Fruit fly (Drosophila melanogaster) whole organism, prepupa: ENCODE measurements around the gene kibra.
A peak's percentile ranks its signal among the peaks of the same experiment; 100 is the strongest.

ENCODE experiments used
- CG11294 ChIP-seq: fragments of 200-800 bp; sonication (Bioruptor generic); IDR thresholded peaks from 2 replicates; pipeline ENCODE4 v1.3.6; 2022; ENCODE audit warnings: missing biosample characterization, missing genetic modification characterization
- CG4318 ChIP-seq: fragments of 200-800 bp; sonication (Bioruptor generic); optimal IDR thresholded peaks from 3 replicates; lab custom pipeline; 2017; ENCODE audit warnings: missing biosample characterization, mild to moderate bottlenecking, missing genetic modification characterization
- Ets96B ChIP-seq: fragments of 200-800 bp; optimal IDR thresholded peaks from 2 replicates; lab custom pipeline; 2019; ENCODE audit warnings: missing biosample characterization, mild to moderate bottlenecking, missing genetic modification characterization, moderate library complexity
- Lpt ChIP-seq: fragments of 200-800 bp; sonication (Bioruptor generic); optimal IDR thresholded peaks from 3 replicates; lab custom pipeline; 2016; ENCODE audit warnings: missing biosample characterization, missing genetic modification characterization
- Sox102F ChIP-seq: fragments of 200-800 bp; sonication (Bioruptor generic); optimal IDR thresholded peaks from 2 replicates; lab custom pipeline; 2016; ENCODE audit warnings: missing biosample characterization, mild to moderate bottlenecking, missing genetic modification characterization
- vri ChIP-seq: fragments of 200-800 bp; sonication (Bioruptor generic); optimal IDR thresholded peaks from 3 replicates; lab custom pipeline; 2016; ENCODE audit warnings: missing biosample characterization, mild to moderate bottlenecking, missing genetic modification characterization

dm6 chr3R:14680112-14680665, 43.9 kb downstream of the kibra start:
- TF ChIP-seq vri (GFP tag; lab: Kevin White, UChicago) (peak; percentile 63), CG4318 (GFP tag; lab: Kevin White, UChicago) (no peak), Lpt (GFP tag; lab: Kevin White, UChicago) (no peak), CG11294 (GFP tag; lab: Robert Waterston, UW) (no peak), Ets96B (tag; lab: Kevin White, UChicago) (no peak), Sox102F (GFP tag; lab: Kevin White, UChicago) (peak; percentile 53)
